Fruit fly (Drosophila melanogaster) S2 (cell line): ENCODE results near the gene BuGZ.

Source experiments
- CG8478 ChIP-seq: fragments of >200 bp; optimal IDR thresholded peaks from 2 replicates; lab custom pipeline; 2018
- CTCF ChIP-seq, 2 experiments: fragments of >200 bp; optimal IDR thresholded peaks; 2 replicates each; lab custom pipeline; 2018

DNA sequence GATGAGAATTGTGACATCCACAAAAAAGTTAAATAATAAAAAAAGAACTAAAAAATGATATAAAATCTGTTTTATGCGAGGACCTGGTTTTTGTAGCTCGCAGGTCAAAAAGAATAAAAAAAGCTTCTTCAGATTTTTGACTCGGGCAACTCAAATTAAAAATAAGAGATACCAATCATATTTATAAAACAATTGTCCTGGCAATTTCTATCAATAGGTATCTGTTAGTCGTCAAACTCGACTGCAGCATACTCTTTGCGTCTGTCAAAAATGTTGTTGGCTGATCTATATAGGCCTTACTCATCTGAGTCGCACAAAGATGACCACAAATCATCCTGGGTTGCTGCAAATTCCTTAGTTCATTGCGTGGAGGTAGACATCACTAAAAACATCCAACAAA is 20.6 kb upstream of the BuGZ start:
- no peak for TF ChIP-seq CG8478 (lab: Kevin White, UChicago)
- TF ChIP-seq CTCF (optimal IDR thresholded peaks at IDR 0.05; lab: Kevin White, UChicago), result no peak
